Fruit fly (Drosophila melanogaster) whole organism, embryonic: Measurements from ENCODE around the gene Desat2.
A peak's percentile ranks its signal among the peaks of the same experiment; 100 is the strongest.

Experiments
- B-H2 ChIP-seq: fragments of 200-800 bp; sonication (Bioruptor generic); optimal IDR thresholded peaks from 2 replicates; lab custom pipeline; 2018; ENCODE audit warnings: missing biosample characterization, mild to moderate bottlenecking, missing genetic modification characterization
- CG10267 ChIP-seq: fragments of 200-800 bp; sonication (Bioruptor generic); optimal IDR thresholded peaks from 2 replicates; lab custom pipeline; 2018; ENCODE audit warnings: missing biosample characterization, mild to moderate bottlenecking, missing genetic modification characterization, moderate library complexity
- CG10959 ChIP-seq: fragments of 200-800 bp; sonication (Bioruptor generic); IDR thresholded peaks from 2 replicates; pipeline ENCODE4 v1.3.6; 2022; ENCODE audit warnings: missing biosample characterization, missing genetic modification characterization
- CG11085 ChIP-seq: fragments of 200-800 bp; sonication (Bioruptor generic); IDR thresholded peaks from 2 replicates; pipeline ENCODE4 v1.3.6; 2022; ENCODE audit warnings: missing biosample characterization, missing genetic modification characterization
- CG11695 ChIP-seq: fragments of 200-800 bp; sonication (Bioruptor generic); IDR thresholded peaks from 3 replicates; pipeline ENCODE4 v1.3.6; 2022; ENCODE audit warnings: missing biosample characterization, missing genetic modification characterization
- CG12104 ChIP-seq: fragments of 200-800 bp; sonication (Bioruptor generic); optimal IDR thresholded peaks from 3 replicates; lab custom pipeline; 2016; ENCODE audit warnings: missing biosample characterization, missing genetic modification characterization
- CG13775 ChIP-seq: fragments of 200-800 bp; sonication (Bioruptor generic); optimal IDR thresholded peaks from 3 replicates; lab custom pipeline; 2017; ENCODE audit warnings: missing biosample characterization, mild to moderate bottlenecking, missing genetic modification characterization
- CG15479 ChIP-seq: fragments of 200-800 bp; sonication (Bioruptor generic); optimal IDR thresholded peaks from 3 replicates; lab custom pipeline; 2019; ENCODE audit warnings: missing biosample characterization, mild to moderate bottlenecking, missing genetic modification characterization, moderate library complexity
- CG1647 ChIP-seq: fragments of 200-800 bp; sonication (Bioruptor generic); optimal IDR thresholded peaks from 3 replicates; lab custom pipeline; 2016; ENCODE audit warnings: missing biosample characterization, missing genetic modification characterization
- CG16813 ChIP-seq: fragments of 200-800 bp; sonication (Bioruptor generic); IDR thresholded peaks from 3 replicates; pipeline ENCODE4 v1.3.6; 2022; ENCODE audit warnings: missing biosample characterization, missing genetic modification characterization; ENCODE audit not compliant: partially characterized antibody
- CG18262 ChIP-seq: fragments of 200-800 bp; optimal IDR thresholded peaks from 3 replicates; lab custom pipeline; 2019; ENCODE audit warnings: missing biosample characterization, mild to moderate bottlenecking, missing genetic modification characterization, moderate library complexity
- CG1832 ChIP-seq: fragments of 200-800 bp; sonication (Bioruptor generic); optimal IDR thresholded peaks from 2 replicates; lab custom pipeline; 2017; ENCODE audit warnings: missing biosample characterization, mild to moderate bottlenecking, missing genetic modification characterization, inconsistent platforms
- CG2120 ChIP-seq: fragments of 200-800 bp; sonication (Bioruptor generic); optimal IDR thresholded peaks from 3 replicates; lab custom pipeline; 2016; ENCODE audit warnings: missing biosample characterization, missing genetic modification characterization
- CG2875 ChIP-seq: fragments of 200-800 bp; sonication (Bioruptor generic); optimal IDR thresholded peaks from 2 replicates; lab custom pipeline; 2017; ENCODE audit warnings: missing biosample characterization, mild to moderate bottlenecking, missing genetic modification characterization, missing genetic modification reagents
- CG30431 ChIP-seq: fragments of 200-800 bp; sonication (Bioruptor generic); optimal IDR thresholded peaks from 2 replicates; lab custom pipeline; 2017; ENCODE audit warnings: missing biosample characterization, missing genetic modification characterization
- CG32772 ChIP-seq: fragments of 200-800 bp; sonication (Bioruptor generic); IDR thresholded peaks from 2 replicates; pipeline ENCODE4 v1.3.6; 2022; ENCODE audit warnings: missing biosample characterization, missing genetic modification characterization
- CG3726 ChIP-seq: fragments of 200-800 bp; sonication (Bioruptor generic); IDR thresholded peaks from 3 replicates; pipeline ENCODE4, ENCODE4 v1.3.6; 2022; ENCODE audit warnings: missing biosample characterization, missing genetic modification characterization
- CG4730 ChIP-seq: fragments of 200-800 bp; sonication (Bioruptor generic); IDR thresholded peaks from 2 replicates; pipeline ENCODE4 v1.3.6; 2022; ENCODE audit warnings: missing biosample characterization, missing genetic modification characterization
- CG6175 ChIP-seq: fragments of 200-800 bp; sonication (Bioruptor generic); IDR thresholded peaks from 3 replicates; pipeline ENCODE4 v1.3.6; 2022; ENCODE audit warnings: missing biosample characterization, missing genetic modification characterization
- CG7372 ChIP-seq: fragments of 200-800 bp; sonication (Bioruptor generic); IDR thresholded peaks from 2 replicates; pipeline ENCODE4 v1.3.6; 2022; ENCODE audit warnings: missing biosample characterization, missing genetic modification characterization
- CG7786 ChIP-seq: fragments of 200-800 bp; sonication (Bioruptor generic); optimal IDR thresholded peaks from 2 replicates; lab custom pipeline; 2016; ENCODE audit warnings: missing biosample characterization, missing genetic modification characterization
- CG7987 ChIP-seq: fragments of 200-800 bp; sonication (Bioruptor generic); optimal IDR thresholded peaks from 2 replicates; lab custom pipeline; 2018; ENCODE audit warnings: missing biosample characterization, mild to moderate bottlenecking, missing genetic modification characterization, moderate library complexity
- CG8089 ChIP-seq: fragments of 200-800 bp; sonication (Bioruptor generic); optimal IDR thresholded peaks from 3 replicates; lab custom pipeline; 2016; ENCODE audit warnings: missing biosample characterization, missing genetic modification characterization
- CG8359 ChIP-seq: fragments of 200-800 bp; sonication (Bioruptor generic); optimal IDR thresholded peaks from 2 replicates; lab custom pipeline; 2017; ENCODE audit warnings: missing biosample characterization, mild to moderate bottlenecking, missing genetic modification characterization, borderline replicate concordance
- CG8478 ChIP-seq: fragments of >200 bp; optimal IDR thresholded peaks from 2 replicates; lab custom pipeline; 2018
- D19B ChIP-seq: fragments of 200-800 bp; sonication (Bioruptor generic); optimal IDR thresholded peaks from 2 replicates; lab custom pipeline; 2017; ENCODE audit warnings: missing biosample characterization, mild to moderate bottlenecking, missing genetic modification characterization
- Dip2 ChIP-seq: fragments of 200-800 bp; sonication (Bioruptor generic); IDR thresholded peaks from 2 replicates; pipeline ENCODE4 v1.3.6; 2022; ENCODE audit warnings: missing biosample characterization, missing genetic modification characterization
- Dp ChIP-seq: fragments of 200-800 bp; sonication (Bioruptor generic); optimal IDR thresholded peaks from 2 replicates; lab custom pipeline; 2018; ENCODE audit warnings: missing biosample characterization, mild to moderate bottlenecking, missing genetic modification characterization, moderate library complexity
- Fer2 ChIP-seq: fragments of 200-800 bp; sonication (Bioruptor generic); optimal IDR thresholded peaks from 2 replicates; lab custom pipeline; 2018; ENCODE audit warnings: missing biosample characterization, mild to moderate bottlenecking, missing genetic modification characterization, moderate library complexity
- Fer3 ChIP-seq: fragments of 200-800 bp; sonication (Bioruptor generic); optimal IDR thresholded peaks from 2 replicates; lab custom pipeline; 2018; ENCODE audit warnings: missing biosample characterization, mild to moderate bottlenecking, missing genetic modification characterization, moderate library complexity
- Hey ChIP-seq: fragments of 200-800 bp; sonication (Bioruptor generic); optimal IDR thresholded peaks from 3 replicates; lab custom pipeline; 2018; ENCODE audit warnings: missing biosample characterization, mild to moderate bottlenecking, missing genetic modification characterization
- Hmr ChIP-seq: fragments of 200-800 bp; sonication (Bioruptor generic); optimal IDR thresholded peaks from 3 replicates; lab custom pipeline; 2017; ENCODE audit warnings: mild to moderate bottlenecking, missing biosample characterization, missing genetic modification reagents, missing genetic modification characterization
- Myb ChIP-seq: fragments of 200-800 bp; sonication (Bioruptor generic); optimal IDR thresholded peaks from 2 replicates; lab custom pipeline; 2016; ENCODE audit warnings: missing biosample characterization, missing genetic modification characterization
- NC2β ChIP-seq: fragments of 200-800 bp; sonication (Bioruptor generic); optimal IDR thresholded peaks from 2 replicates; lab custom pipeline; 2016; ENCODE audit warnings: missing biosample characterization, missing genetic modification characterization
- NFAT ChIP-seq: fragments of 200-800 bp; sonication (Bioruptor generic); IDR thresholded peaks from 2 replicates; pipeline ENCODE4 v1.3.6; 2022; ENCODE audit warnings: missing biosample characterization, missing genetic modification characterization
- Sin3A ChIP-seq: fragments of >200 bp; optimal IDR thresholded peaks from 2 replicates; lab custom pipeline; 2018
- gcm ChIP-seq: fragments of 200-800 bp; sonication (Bioruptor generic); optimal IDR thresholded peaks from 2 replicates; lab custom pipeline; 2019; ENCODE audit warnings: missing biosample characterization, mild to moderate bottlenecking, missing genetic modification characterization, moderate library complexity
- grn ChIP-seq: fragments of 200-800 bp; sonication (Bioruptor generic); optimal IDR thresholded peaks from 3 replicates; lab custom pipeline; 2017; ENCODE audit warnings: missing biosample characterization, missing genetic modification characterization
- gt ChIP-seq: fragments of 200-800 bp; sonication (Bioruptor generic); IDR thresholded peaks from 2 replicates; pipeline ENCODE4 v1.3.6; 2022; ENCODE audit warnings: missing biosample characterization, missing genetic modification characterization
- jumu ChIP-seq: fragments of 200-800 bp; sonication (Bioruptor generic); optimal IDR thresholded peaks from 3 replicates; lab custom pipeline; 2016; ENCODE audit warnings: missing biosample characterization, missing genetic modification characterization
- kni ChIP-seq: fragments of 200-800 bp; sonication (Bioruptor generic); optimal IDR thresholded peaks from 3 replicates; lab custom pipeline; 2017; ENCODE audit warnings: mild to moderate bottlenecking, missing biosample characterization, missing genetic modification reagents, missing genetic modification characterization
- lmd ChIP-seq: fragments of 200-800 bp; sonication (Bioruptor generic); IDR thresholded peaks from 2 replicates; pipeline ENCODE4 v1.3.6; 2022; ENCODE audit warnings: missing biosample characterization, missing genetic modification characterization
- mld ChIP-seq: fragments of 200-800 bp; sonication (Bioruptor generic); IDR thresholded peaks from 3 replicates; pipeline ENCODE4 v1.3.6; 2022; ENCODE audit warnings: missing biosample characterization, missing genetic modification characterization; ENCODE audit not compliant: partially characterized antibody
- pb ChIP-seq: fragments of 200-800 bp; sonication (Bioruptor generic); optimal IDR thresholded peaks from 3 replicates; lab custom pipeline; 2016; ENCODE audit warnings: missing biosample characterization, missing genetic modification characterization
- pho ChIP-seq: fragments of 200-800 bp; sonication (Bioruptor generic); optimal IDR thresholded peaks from 2 replicates; lab custom pipeline; 2016; ENCODE audit warnings: missing biosample characterization, missing genetic modification characterization
- phol ChIP-seq: fragments of 200-800 bp; sonication (Bioruptor generic); optimal IDR thresholded peaks from 3 replicates; lab custom pipeline; 2018; ENCODE audit warnings: missing biosample characterization, mild to moderate bottlenecking, missing genetic modification characterization, moderate library complexity
- pita ChIP-seq: fragments of 200-800 bp; sonication (Bioruptor generic); optimal IDR thresholded peaks from 2 replicates; lab custom pipeline; 2017; ENCODE audit warnings: missing biosample characterization, mild to moderate bottlenecking, missing genetic modification characterization
- prd ChIP-seq, 3 experiments: fragments of >200 bp in 2 of 3; fragments of 200-800 bp in 1 of 3; sonication (Bioruptor generic) in 1 of 3; optimal IDR thresholded peaks in 2 of 3; IDR thresholded peaks in 1 of 3; 2 replicates in 2 of 3; 3 replicates in 1 of 3; pipeline versions ENCODE4 v1.3.6 to Lab custom; 2017 to 2022; ENCODE audit warnings: missing biosample characterization in 1 of 3, missing genetic modification characterization in 1 of 3
- salm ChIP-seq: fragments of 200-800 bp; sonication (Bioruptor generic); optimal IDR thresholded peaks from 2 replicates; lab custom pipeline; 2018; ENCODE audit warnings: missing biosample characterization, mild to moderate bottlenecking, missing genetic modification characterization
- tx ChIP-seq: fragments of 200-800 bp; sonication (Bioruptor generic); optimal IDR thresholded peaks from 2 replicates; lab custom pipeline; 2016; ENCODE audit warnings: missing biosample characterization, missing genetic modification characterization
- zen2 ChIP-seq: fragments of 200-800 bp; sonication (Bioruptor generic); IDR thresholded peaks from 3 replicates; pipeline ENCODE4 v1.3.6; 2022; ENCODE audit warnings: missing biosample characterization, missing genetic modification characterization; ENCODE audit not compliant: partially characterized antibody

Desat2 gene

DNA sequence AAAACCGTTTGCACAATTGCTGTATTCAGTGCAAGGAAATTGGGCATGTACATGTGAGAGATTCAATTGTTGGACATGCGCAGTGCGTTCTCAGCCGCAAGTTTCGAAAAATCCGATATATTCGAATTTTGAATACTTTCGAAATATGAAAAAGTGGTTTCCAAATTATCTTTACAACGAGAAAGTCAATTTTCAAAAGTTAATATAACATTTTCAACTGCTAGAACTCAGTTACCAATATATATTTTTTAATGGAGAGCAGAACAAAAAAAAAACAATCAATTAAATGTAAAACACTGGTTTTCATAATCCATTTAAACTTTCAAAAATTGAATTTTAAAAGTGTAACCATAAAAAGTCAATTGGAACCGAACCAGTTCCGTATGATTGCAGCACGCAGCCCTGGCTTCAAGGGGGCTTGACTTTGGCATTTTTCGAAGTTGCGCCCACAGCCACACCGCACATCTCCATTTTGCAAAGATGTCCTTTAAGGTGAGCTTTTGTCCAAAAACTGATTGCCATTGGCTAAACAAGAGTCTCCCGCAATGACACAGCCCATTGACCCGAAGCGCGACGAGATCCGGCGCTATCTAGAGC is 13.6 kb upstream of the Desat2 start, which contains the start of the genes Scgbeta and CG17202 (continued):
- TF ChIP-seq Fer3 (tag; lab: Kevin White, UChicago) (no peak), CG2120 (peak; percentile 59), CG3726 (GFP tag; lab: Robert Waterston, UW) (no peak), Hey (no peak), Fer2 (tag; lab: Kevin White, UChicago) (no peak), CG6175 (GFP tag; lab: Robert Waterston, UW) (no peak), Sin3A (peak; percentile 59), CG4730 (GFP tag; lab: Robert Waterston, UW) (no peak), CG8089 (GFP tag; lab: Kevin White, UChicago) (no peak), D19B (GFP tag; lab: Kevin White, UChicago) (no peak), phol (tag; lab: Kevin White, UChicago) (peak; percentile 93), lmd (GFP tag; lab: Robert Waterston, UW) (no peak), jumu (GFP tag; lab: Kevin White, UChicago) (no peak), CG18262 (tag; lab: Kevin White, UChicago) (no peak), CG2875 (GFP tag; lab: Kevin White, UChicago) (no peak), B-H2 (GFP tag; lab: Kevin White, UChicago) (no peak), pb (no peak), NC2β (GFP tag; lab: Kevin White, UChicago) (no peak), tx (GFP tag; lab: Kevin White, UChicago) (no peak), kni (no peak), pho (GFP tag; lab: Kevin White, UChicago) (no peak), CG16813 (GFP tag; lab: Robert Waterston, UW) (no peak), Hmr (GFP tag; lab: Kevin White, UChicago) (no peak), salm (tag; lab: Kevin White, UChicago) (no peak), CG11085 (no peak), zen2 (GFP tag; lab: Robert Waterston, UW) (no peak), CG32772 (no peak), CG10267 (tag; lab: Kevin White, UChicago) (no peak), prd (optimal IDR thresholded peaks at IDR 0.05; lab: Kevin White, UChicago) (no peak), prd (GFP tag; IDR thresholded peaks at IDR 0.05; lab: Robert Waterston, UW) (no peak), CG7786 (GFP tag; lab: Kevin White, UChicago) (peak; percentile 3), CG1647 (GFP tag; lab: Kevin White, UChicago) (no peak), gcm (GFP tag; lab: Kevin White, UChicago) (no peak), CG15479 (no peak), Myb (GFP tag; lab: Kevin White, UChicago) (peak; percentile 85), NFAT (GFP tag; lab: Robert Waterston, UW) (no peak), CG1832 (GFP tag; lab: Kevin White, UChicago) (no peak), Dip2 (no peak), mld (GFP tag; lab: Robert Waterston, UW) (no peak), gt (GFP tag; lab: Robert Waterston, UW) (no peak), grn (GFP tag; lab: Kevin White, UChicago) (no peak), CG7987 (GFP tag; lab: Kevin White, UChicago) (no peak), CG7372 (GFP tag; lab: Robert Waterston, UW) (no peak), CG10959 (GFP tag; lab: Robert Waterston, UW) (no peak), CG11695 (no peak), CG8359 (GFP tag; lab: Kevin White, UChicago) (no peak), Dp (GFP tag; lab: Kevin White, UChicago) (peak; percentile 66), CG30431 (GFP tag; lab: Kevin White, UChicago) (no peak), CG8478 (lab: Kevin White, UChicago) (no peak), pita (GFP tag; lab: Kevin White, UChicago) (no peak), CG13775 (no peak), CG12104 (GFP tag; lab: Kevin White, UChicago) (no peak)
